Worm (Caenorhabditis elegans): ENCODE measurements around the gene tsen-34.

The tsen-34 gene

DNA sequence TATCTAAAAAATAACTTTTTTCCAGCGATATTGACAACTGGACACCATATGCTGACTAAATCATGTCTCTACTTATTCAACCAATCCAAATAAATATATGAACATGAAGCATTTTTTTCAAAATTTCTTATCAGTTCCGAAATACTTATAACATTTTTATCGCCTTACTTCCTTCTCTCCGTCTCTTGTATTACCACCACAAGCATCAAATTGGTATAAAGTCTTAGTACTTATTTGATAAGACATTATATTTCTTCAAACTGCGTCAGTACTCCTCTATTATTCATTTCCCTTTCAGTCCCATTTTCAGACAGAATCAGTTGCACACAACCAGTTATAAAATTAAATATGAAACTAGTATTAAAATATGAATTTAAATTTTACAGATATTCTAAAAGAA lies 30.4 kb upstream of the tsen-34 start:
- TF ChIP-seq hnd-1 (tag; optimal IDR thresholded peaks at IDR 0.05), result no peak
- TF ChIP-seq ets-7 (tag; optimal IDR thresholded peaks at IDR 0.05), result no peak
- no peak for TF ChIP-seq tbx-37 (GFP tag; conservative IDR thresholded peaks at IDR 0.05)
- TF ChIP-seq tra-4 (tag; optimal IDR thresholded peaks at IDR 0.05), result no peak
- no peak for TF ChIP-seq hmg-4 (GFP tag; optimal IDR thresholded peaks at IDR 0.05)
- TF ChIP-seq hmbx-1 (tag; optimal IDR thresholded peaks at IDR 0.05), result no peak
- no peak for TF ChIP-seq aly-1 (tag; optimal IDR thresholded peaks at IDR 0.05)

DNA sequence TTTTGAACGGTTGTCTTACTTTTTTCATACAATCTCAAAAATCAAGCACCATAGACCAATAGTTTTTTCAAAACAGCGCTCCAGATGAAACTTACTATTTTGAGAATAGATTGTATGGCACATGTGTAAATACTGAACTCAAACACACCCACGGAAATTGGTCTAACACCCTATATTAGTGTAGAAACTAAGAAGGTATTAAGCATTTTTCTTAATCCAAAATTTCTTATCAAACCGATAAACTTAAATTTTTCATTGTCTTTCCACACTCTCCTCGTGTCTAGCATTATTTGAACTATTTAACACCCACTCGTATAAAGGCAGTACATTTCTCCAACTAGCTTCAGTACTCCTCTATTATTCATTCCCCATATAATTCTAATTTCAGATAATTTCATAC lies 28.1 kb upstream of the tsen-34 start:
- no peak for TF ChIP-seq sea-1 (GFP tag; conservative IDR thresholded peaks at IDR 0.05)
- TF ChIP-seq ama-1 (optimal IDR thresholded peaks at IDR 0.05), result no peak
- no peak for TF ChIP-seq tbx-11 (GFP tag; IDR thresholded peaks at IDR 0.05)
- no peak for TF ChIP-seq ceh-13 (GFP tag; optimal IDR thresholded peaks at IDR 0.05)
- TF ChIP-seq aly-1 (tag; optimal IDR thresholded peaks at IDR 0.05), result no peak
- TF ChIP-seq scrt-1 (GFP tag; IDR thresholded peaks at IDR 0.05), result no peak
- TF ChIP-seq flt-1 (GFP tag; IDR thresholded peaks at IDR 0.05), result no peak
- TF ChIP-seq hnd-1 (tag; optimal IDR thresholded peaks at IDR 0.05), result no peak
- no peak for TF ChIP-seq tbx-37 (GFP tag; conservative IDR thresholded peaks at IDR 0.05)
- no peak for TF ChIP-seq tra-4 (tag; optimal IDR thresholded peaks at IDR 0.05)
- TF ChIP-seq hmg-4 (GFP tag; optimal IDR thresholded peaks at IDR 0.05), result no peak
- no peak for TF ChIP-seq ceh-36 (tag; optimal IDR thresholded peaks at IDR 0.05)
- TF ChIP-seq pes-1 (GFP tag; IDR thresholded peaks at IDR 0.05), result no peak
- no peak for TF ChIP-seq B0310.2 (tag; optimal IDR thresholded peaks at IDR 0.05)
- no peak for TF ChIP-seq hmbx-1 (tag; optimal IDR thresholded peaks at IDR 0.05)
- TF ChIP-seq F13C5.2 (tag; optimal IDR thresholded peaks at IDR 0.05), result no peak
- no peak for TF ChIP-seq ets-7 (tag; optimal IDR thresholded peaks at IDR 0.05)

DNA sequence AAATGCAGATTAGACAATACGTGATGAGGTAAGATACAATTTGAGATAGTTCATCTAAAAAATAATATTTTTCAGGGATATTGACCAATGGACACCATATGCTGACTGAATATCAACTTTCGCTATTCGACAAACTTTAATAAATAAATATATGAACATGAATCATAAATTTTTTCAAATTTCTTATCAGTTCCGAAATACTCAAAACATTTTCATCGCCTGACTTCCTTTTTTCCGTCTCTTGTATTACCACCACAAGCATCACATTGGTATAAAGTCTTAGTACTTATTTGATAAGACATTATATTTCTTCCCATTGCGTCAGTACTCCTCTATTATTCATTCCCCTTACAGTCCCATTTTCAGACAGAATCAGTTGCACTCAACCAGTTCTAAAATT lies 26.1 kb upstream of the tsen-34 start, which contains the start of the genes K08D10.10 and R07C12.1:
Gene K08D10.10 (plus strand): TSS at position 93 of the 400 bp plus-strand sequence.
Gene R07C12.1 (plus strand): TSS at position 314 of the 400 bp plus-strand sequence.
- TF ChIP-seq ceh-36 (tag; optimal IDR thresholded peaks at IDR 0.05) (no peak), tra-4 (tag; optimal IDR thresholded peaks at IDR 0.05) (no peak), scrt-1 (GFP tag; IDR thresholded peaks at IDR 0.05) (no peak), hmg-4 (GFP tag; optimal IDR thresholded peaks at IDR 0.05) (no peak), ama-1 (optimal IDR thresholded peaks at IDR 0.05) (no peak), hnd-1 (tag; optimal IDR thresholded peaks at IDR 0.05) (no peak), pes-1 (GFP tag; IDR thresholded peaks at IDR 0.05) (no peak), B0310.2 (tag; optimal IDR thresholded peaks at IDR 0.05) (no peak), ceh-13 (GFP tag; optimal IDR thresholded peaks at IDR 0.05) (no peak), F13C5.2 (tag; optimal IDR thresholded peaks at IDR 0.05) (no peak), tbx-37 (GFP tag; conservative IDR thresholded peaks at IDR 0.05) (no peak), tbx-11 (GFP tag; IDR thresholded peaks at IDR 0.05) (no peak), aly-1 (tag; optimal IDR thresholded peaks at IDR 0.05) (no peak), flt-1 (GFP tag; IDR thresholded peaks at IDR 0.05) (no peak), hmbx-1 (tag; optimal IDR thresholded peaks at IDR 0.05) (no peak)

DNA sequence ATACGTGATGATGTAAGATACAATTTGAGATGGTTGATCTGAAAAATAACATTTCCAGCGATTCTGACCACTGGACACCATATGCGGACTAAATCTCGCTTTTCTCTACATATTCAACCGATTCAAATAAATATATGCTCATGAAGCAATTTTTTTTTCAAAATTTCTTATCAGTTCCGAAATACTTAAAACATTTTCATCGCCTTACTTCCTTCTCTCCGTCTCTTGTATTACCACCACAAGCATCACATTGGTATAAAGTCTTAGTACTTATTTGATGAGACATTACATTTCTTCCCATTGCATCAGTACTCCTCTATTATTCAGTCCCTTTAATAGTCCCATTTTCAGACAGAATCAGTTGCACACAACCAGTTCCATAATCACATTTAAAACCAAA lies 23.6 kb upstream of the tsen-34 start, which contains the start of gene K08D10.14:
Gene K08D10.14 (plus strand): TSS at position 301 of the 400 bp plus-strand sequence.
- TF ChIP-seq sea-1 (GFP tag; conservative IDR thresholded peaks at IDR 0.05) (no peak), ama-1 (optimal IDR thresholded peaks at IDR 0.05) (no peak), F13C5.2 (tag; optimal IDR thresholded peaks at IDR 0.05) (no peak), hnd-1 (tag; optimal IDR thresholded peaks at IDR 0.05) (no peak), tbx-37 (GFP tag; conservative IDR thresholded peaks at IDR 0.05) (no peak), hmg-4 (GFP tag; optimal IDR thresholded peaks at IDR 0.05) (no peak), tbx-11 (GFP tag; IDR thresholded peaks at IDR 0.05) (no peak), flt-1 (GFP tag; IDR thresholded peaks at IDR 0.05) (no peak)

DNA sequence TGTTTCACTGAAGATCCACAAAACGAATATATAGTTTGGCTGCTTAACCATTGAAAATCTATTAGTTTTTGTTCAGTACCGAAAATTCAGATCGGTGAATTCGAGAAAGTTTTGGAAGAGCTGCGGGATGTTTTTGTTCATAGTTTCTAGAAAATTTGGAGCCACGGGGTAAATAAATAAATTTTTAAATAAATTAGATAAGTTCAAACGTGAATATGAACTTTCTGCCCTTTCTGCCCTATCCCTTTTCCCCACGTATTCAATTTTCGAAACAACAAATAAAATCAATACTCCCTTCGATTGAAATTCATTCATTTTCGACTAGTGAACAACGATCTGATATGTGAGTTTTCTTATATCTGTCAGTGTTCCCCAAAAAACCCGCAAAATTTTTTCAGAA lies 16.1 kb upstream of the tsen-34 start, which contains the start of gene scrm-5:
Gene scrm-5 (plus strand): TSS at position 301 of the 400 bp plus-strand sequence.
- TF ChIP-seq sea-1 (GFP tag; conservative IDR thresholded peaks at IDR 0.05), result no peak
- TF ChIP-seq F13C5.2 (tag; optimal IDR thresholded peaks at IDR 0.05), result no peak
- no peak for TF ChIP-seq ceh-36 (tag; optimal IDR thresholded peaks at IDR 0.05)
- no peak for TF ChIP-seq tbx-37 (GFP tag; conservative IDR thresholded peaks at IDR 0.05)
- no peak for TF ChIP-seq ceh-13 (GFP tag; optimal IDR thresholded peaks at IDR 0.05)
- no peak for TF ChIP-seq flt-1 (GFP tag; IDR thresholded peaks at IDR 0.05)
- TF ChIP-seq B0310.2 (tag; optimal IDR thresholded peaks at IDR 0.05), result no peak
- no peak for TF ChIP-seq scrt-1 (GFP tag; IDR thresholded peaks at IDR 0.05)
- TF ChIP-seq ets-7 (tag; optimal IDR thresholded peaks at IDR 0.05), result no peak
- TF ChIP-seq hnd-1 (tag; optimal IDR thresholded peaks at IDR 0.05), result no peak
- no peak for TF ChIP-seq tra-4 (tag; optimal IDR thresholded peaks at IDR 0.05)
- TF ChIP-seq tbx-11 (GFP tag; IDR thresholded peaks at IDR 0.05), result no peak
- no peak for TF ChIP-seq pes-1 (GFP tag; IDR thresholded peaks at IDR 0.05)
- no peak for TF ChIP-seq hmg-4 (GFP tag; optimal IDR thresholded peaks at IDR 0.05)

DNA sequence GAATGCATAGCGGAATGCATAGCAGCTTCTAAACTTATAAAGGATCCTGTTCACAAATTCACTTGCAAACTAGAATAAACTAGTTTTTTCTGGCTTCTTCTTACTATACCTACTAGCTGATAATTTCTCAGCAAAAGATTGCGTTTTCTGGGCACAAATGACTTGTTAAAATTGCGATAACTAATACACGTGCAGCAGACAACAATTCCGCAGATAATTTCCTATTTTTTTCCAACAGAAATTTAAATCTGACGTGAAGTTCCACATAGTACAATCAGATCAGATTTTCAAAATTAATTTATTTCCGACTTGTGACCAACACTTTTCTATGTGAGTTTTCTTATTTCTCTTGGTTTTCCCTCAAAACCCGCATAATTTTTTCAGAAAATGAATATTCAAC lies 13.9 kb upstream of the tsen-34 start, which contains the start of gene scrm-8:
Gene scrm-8 (plus strand): TSS at position 301 of the 400 bp plus-strand sequence.
- TF ChIP-seq flt-1 (GFP tag; IDR thresholded peaks at IDR 0.05) (no peak), tbx-37 (GFP tag; conservative IDR thresholded peaks at IDR 0.05) (no peak), tbx-11 (GFP tag; IDR thresholded peaks at IDR 0.05) (no peak), B0310.2 (tag; optimal IDR thresholded peaks at IDR 0.05) (no peak), hnd-1 (tag; optimal IDR thresholded peaks at IDR 0.05) (no peak), hmg-4 (GFP tag; optimal IDR thresholded peaks at IDR 0.05) (no peak), sea-1 (GFP tag; conservative IDR thresholded peaks at IDR 0.05) (no peak), hmbx-1 (tag; optimal IDR thresholded peaks at IDR 0.05) (no peak), tra-4 (tag; optimal IDR thresholded peaks at IDR 0.05) (no peak), F13C5.2 (tag; optimal IDR thresholded peaks at IDR 0.05) (no peak), pes-1 (GFP tag; IDR thresholded peaks at IDR 0.05) (no peak), ets-7 (tag; optimal IDR thresholded peaks at IDR 0.05) (no peak), aly-1 (tag; optimal IDR thresholded peaks at IDR 0.05) (no peak), ceh-13 (GFP tag; optimal IDR thresholded peaks at IDR 0.05) (no peak)

DNA sequence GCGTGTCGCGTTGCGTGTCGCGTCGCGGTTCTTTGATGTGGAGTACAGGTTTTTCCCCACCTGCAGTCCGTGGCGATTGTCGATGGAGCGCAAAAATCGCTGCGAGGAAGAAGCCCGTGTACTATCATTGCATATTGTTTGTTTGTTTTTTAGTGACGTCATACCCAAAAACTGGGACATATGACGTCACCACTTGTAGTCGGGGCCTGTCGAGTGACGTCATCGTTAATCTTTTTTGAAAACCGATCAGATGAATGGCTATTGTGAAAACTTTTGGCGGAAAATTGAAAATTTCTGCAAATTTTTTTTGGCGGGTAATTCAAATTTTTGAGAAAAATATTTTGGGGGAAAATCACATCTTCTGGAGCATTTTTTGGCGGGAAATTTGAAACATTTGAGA lies 11.0 kb upstream of the tsen-34 start:
- TF ChIP-seq tbx-11 (GFP tag; IDR thresholded peaks at IDR 0.05), result no peak
- TF ChIP-seq tbx-37 (GFP tag; conservative IDR thresholded peaks at IDR 0.05), result no peak
- no peak for TF ChIP-seq ets-7 (tag; optimal IDR thresholded peaks at IDR 0.05)
- no peak for TF ChIP-seq hmg-4 (GFP tag; optimal IDR thresholded peaks at IDR 0.05)
- TF ChIP-seq ama-1 (optimal IDR thresholded peaks at IDR 0.05), result no peak
- TF ChIP-seq hmbx-1 (tag; optimal IDR thresholded peaks at IDR 0.05), result no peak
- TF ChIP-seq B0310.2 (tag; optimal IDR thresholded peaks at IDR 0.05), result no peak
- no peak for TF ChIP-seq ceh-13 (GFP tag; optimal IDR thresholded peaks at IDR 0.05)
- TF ChIP-seq sea-1 (GFP tag; conservative IDR thresholded peaks at IDR 0.05), result no peak
- TF ChIP-seq hnd-1 (tag; optimal IDR thresholded peaks at IDR 0.05), result no peak
- no peak for TF ChIP-seq ceh-36 (tag; optimal IDR thresholded peaks at IDR 0.05)
- TF ChIP-seq aly-1 (tag; optimal IDR thresholded peaks at IDR 0.05), result no peak
- no peak for TF ChIP-seq pes-1 (GFP tag; IDR thresholded peaks at IDR 0.05)
- no peak for TF ChIP-seq F13C5.2 (tag; optimal IDR thresholded peaks at IDR 0.05)
- TF ChIP-seq scrt-1 (GFP tag; IDR thresholded peaks at IDR 0.05), result no peak

Data from whole organism, early embryonic.